Fruit fly (Drosophila melanogaster) Kc167 (cell line): ENCODE measurements around the gene stg1.

Source experiments
- Myc ChIP-seq: fragments of >200 bp; optimal IDR thresholded peaks from 2 replicates; lab custom pipeline; 2017; ENCODE audit warnings: missing external identifiers
- Sin3A ChIP-seq: fragments of >200 bp; optimal IDR thresholded peaks from 2 replicates; lab custom pipeline; 2018; ENCODE audit warnings: missing external identifiers
- h ChIP-seq: fragments of >200 bp; optimal IDR thresholded peaks from 3 replicates; lab custom pipeline; 2018; ENCODE audit warnings: missing external identifiers
- insv ChIP-seq: fragments of >200 bp; optimal IDR thresholded peaks from 3 replicates; lab custom pipeline; 2018; ENCODE audit warnings: missing external identifiers
- psq ChIP-seq: fragments of >200 bp; optimal IDR thresholded peaks from 2 replicates; lab custom pipeline; 2017; ENCODE audit warnings: missing external identifiers

- TF ChIP-seq psq (lab: Kevin White, UChicago) (no peak), insv (lab: Kevin White, UChicago) (no peak), h (lab: Kevin White, UChicago) (no peak), Myc (lab: Kevin White, UChicago) (no peak), Sin3A (lab: Kevin White, UChicago) (no peak)
Measured at dm6 chrX:21053099-21053715, 40.4 kb upstream of the stg1 start.
